Worm (Caenorhabditis elegans): Measurements from ENCODE around the gene molo-1.
A peak's percentile ranks its signal among the peaks of the same experiment; 100 is the strongest.

molo-1 gene

DNA sequence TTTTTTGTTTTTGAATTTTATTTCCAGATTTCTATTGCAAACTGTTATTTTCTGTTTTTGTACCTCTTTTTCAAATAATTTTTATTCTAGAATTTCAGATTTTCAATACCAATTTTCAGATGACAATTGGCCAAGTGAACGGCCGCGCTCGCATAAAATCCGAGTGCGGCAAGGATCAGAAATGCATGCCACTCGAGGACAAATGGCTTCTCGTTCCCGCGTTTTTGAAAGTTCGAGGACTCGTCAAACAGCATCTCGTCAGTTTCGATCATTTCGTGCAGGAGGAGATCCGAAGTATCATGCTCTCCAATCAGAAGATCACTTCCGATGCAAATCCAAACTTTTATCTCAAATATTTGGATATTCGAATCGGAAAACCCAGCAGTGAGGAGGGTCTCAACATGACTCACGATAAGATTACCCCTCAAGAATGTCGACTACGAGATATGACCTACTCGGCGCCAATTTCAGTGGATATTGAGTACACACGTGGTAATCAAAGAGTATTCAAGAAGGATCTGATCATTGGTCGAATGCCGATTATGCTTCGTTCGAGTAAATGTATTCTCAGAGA is 16.5 kb upstream of the molo-1 start, which contains the start of gene rpc-2 (continued):
- peak; percentile 52 for TF ChIP-seq ama-1 (optimal IDR thresholded peaks at IDR 0.05)
- TF ChIP-seq ama-1 (GFP tag; optimal IDR thresholded peaks at IDR 0.05) = no peak
- peak; percentile 63; the same call in 1 of the 2 replicates for TF ChIP-seq B0336.3 (GFP tag; IDR thresholded peaks at IDR 0.05)
- TF ChIP-seq madf-8 (GFP tag; conservative IDR thresholded peaks at IDR 0.05) = no peak
- TF ChIP-seq ztf-26 (tag; optimal IDR thresholded peaks at IDR 0.05) = peak; percentile 3
- TF ChIP-seq T26A5.8 (tag; optimal IDR thresholded peaks at IDR 0.05) = peak; percentile 28
- TF ChIP-seq C06A6.2 (GFP tag; conservative IDR thresholded peaks at IDR 0.05) = 0 out of 2 replicates have a peak, but pooled peaks have one; percentile 39
- peak; percentile 25 for TF ChIP-seq tlf-1 (GFP tag; optimal IDR thresholded peaks at IDR 0.05)

DNA sequence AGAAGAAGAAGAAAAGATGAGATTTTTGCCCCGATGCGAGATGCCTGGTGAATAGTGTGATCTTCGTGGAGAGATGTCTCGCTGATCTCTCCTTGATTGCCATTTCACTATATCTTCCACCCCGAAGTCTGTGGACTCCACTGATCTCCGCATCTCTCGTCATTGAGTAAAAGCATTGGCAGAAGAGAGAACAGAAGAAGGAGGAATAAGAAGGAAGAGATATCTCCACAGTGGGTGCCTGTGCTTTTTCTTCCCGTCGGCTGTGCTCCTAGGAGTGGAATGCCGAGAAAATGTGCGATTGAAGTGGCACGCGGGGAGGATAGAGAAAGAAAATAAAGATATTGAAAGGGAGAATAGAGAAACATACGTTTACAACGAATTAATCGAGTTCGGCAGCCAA is 10.1 kb upstream of the molo-1 start:
- TF ChIP-seq F10E7.11 (tag; optimal IDR thresholded peaks at IDR 0.05) (no peak), zfh-2 (GFP tag; conservative IDR thresholded peaks at IDR 0.05) (peak; percentile 84), hmg-1.2 (GFP tag; IDR thresholded peaks at IDR 0.05) (0 out of 2 replicates have a peak, but pooled peaks have one; percentile 10)

DNA sequence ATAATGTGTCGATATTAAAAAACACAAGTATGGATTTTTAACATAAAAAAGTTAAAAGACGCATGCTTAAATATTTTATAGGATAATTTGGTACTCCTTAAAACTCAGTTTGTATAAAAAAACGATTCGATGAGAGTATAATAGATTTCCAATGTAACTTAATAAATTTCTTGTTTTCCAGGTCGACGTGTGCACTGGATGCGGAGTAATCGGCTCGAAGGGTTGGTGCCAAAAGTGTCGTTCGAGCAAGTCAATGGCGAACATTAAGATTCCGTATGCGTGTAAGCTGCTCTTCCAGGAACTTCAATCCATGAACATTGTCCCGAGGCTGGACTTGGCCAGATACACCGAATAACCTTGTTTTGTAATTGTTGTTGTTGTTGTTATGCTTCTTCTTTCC is 9.5 kb upstream of the molo-1 start:
- no peak for TF ChIP-seq aptf-2 (GFP tag; conservative IDR thresholded peaks at IDR 0.05)
- no peak for TF ChIP-seq lin-26 (GFP tag; IDR thresholded peaks at IDR 0.05)
- no peak for TF ChIP-seq repo-1 (tag; optimal IDR thresholded peaks at IDR 0.05)
- no peak for TF ChIP-seq unc-62 (GFP tag; optimal IDR thresholded peaks at IDR 0.05)
- TF ChIP-seq ztf-22 (GFP tag; optimal IDR thresholded peaks at IDR 0.05) = no peak
- no peak for TF ChIP-seq nfya-1 (tag; optimal IDR thresholded peaks at IDR 0.05; ENCODE audit: borderline replicate concordance, insufficient read depth)
- no peak for TF ChIP-seq efl-1 (GFP tag; optimal IDR thresholded peaks at IDR 0.05)
- TF ChIP-seq nhr-80 (tag; optimal IDR thresholded peaks at IDR 0.05) = no peak
- no peak for TF ChIP-seq Y53G8AR.9 (GFP tag; conservative IDR thresholded peaks at IDR 0.05)
- TF ChIP-seq bed-2 (GFP tag; IDR thresholded peaks at IDR 0.05) = no peak

DNA sequence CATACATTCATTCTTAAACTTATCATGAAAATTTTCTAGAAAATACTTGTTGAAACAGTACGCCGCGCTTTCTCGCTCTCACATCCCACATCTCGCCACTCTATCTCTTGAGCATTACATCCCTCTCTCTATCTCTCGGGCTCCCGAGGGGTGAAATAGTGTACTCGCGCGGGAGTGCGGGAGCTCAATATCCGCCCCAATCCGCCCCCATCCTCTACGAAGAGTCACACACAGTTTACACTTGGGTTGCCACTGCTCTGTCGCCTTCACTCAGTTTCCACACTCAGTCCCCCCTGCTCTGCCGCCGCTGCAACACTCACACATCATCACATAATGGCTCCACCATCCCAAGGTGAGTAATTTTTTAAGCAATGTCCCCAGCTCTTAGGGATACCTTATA is 9.0 kb upstream of the molo-1 start, which contains the start of gene mlc-3:
mlc-3 (plus strand) TSS at position 227 of the 400 bp plus-strand sequence.
- TF ChIP-seq cebp-1 (GFP tag; IDR thresholded peaks at IDR 0.05) (no peak), cebp-1 (tag; optimal IDR thresholded peaks at IDR 0.05) (peak; percentile 15), hlh-12 (tag; optimal IDR thresholded peaks at IDR 0.05) (no peak), ztf-3 (GFP tag; optimal IDR thresholded peaks at IDR 0.05) (no peak), pha-4 (tag; optimal IDR thresholded peaks at IDR 0.05) (no peak), him-1 (tag; optimal IDR thresholded peaks at IDR 0.05) (peak; percentile 47), Y67H2A.10 (GFP tag; conservative IDR thresholded peaks at IDR 0.05) (no peak), ztf-28 (GFP tag; IDR thresholded peaks at IDR 0.05) (0 out of 2 replicates have a peak, but pooled peaks have one; percentile 69), Y53G8AR.9 (GFP tag; conservative IDR thresholded peaks at IDR 0.05) (0 out of 2 replicates have a peak, but pooled peaks have one; percentile 46), ekl-4 (GFP tag; IDR thresholded peaks at IDR 0.05) (no peak), F10E7.11 (tag; optimal IDR thresholded peaks at IDR 0.05) (no peak), ztf-18 (tag; optimal IDR thresholded peaks at IDR 0.05) (no peak), lsy-27 (tag; optimal IDR thresholded peaks at IDR 0.05; ENCODE audit: borderline replicate concordance, insufficient read depth) (no peak), zfh-2 (GFP tag; conservative IDR thresholded peaks at IDR 0.05) (peak; percentile 64)

DNA sequence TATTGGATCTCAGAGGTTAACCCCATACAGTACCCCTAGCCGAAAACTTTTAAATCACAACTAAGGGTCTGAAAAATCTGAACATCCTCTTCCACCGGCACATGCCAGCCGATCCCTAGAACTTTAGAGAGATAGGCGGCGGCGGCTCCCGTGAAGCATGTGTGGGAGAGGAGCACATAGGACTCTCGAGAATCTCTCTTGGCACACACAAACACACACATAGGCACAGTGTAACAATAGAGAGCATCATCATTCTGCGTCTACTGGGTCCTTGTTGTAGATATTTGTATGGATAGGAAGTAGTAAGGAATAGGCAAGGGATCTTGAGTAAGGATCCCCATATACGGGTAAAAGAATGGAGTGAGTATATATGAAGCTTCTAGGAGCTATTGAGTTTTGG is 8.1 kb upstream of the molo-1 start:
- TF ChIP-seq ceh-27 (GFP tag; optimal IDR thresholded peaks at IDR 0.05) (peak; percentile 2), lin-35 (GFP tag; optimal IDR thresholded peaks at IDR 0.05) (no peak)

Data from whole organism, young adult.